Fruit fly (Drosophila melanogaster): ENCODE measurements around the gene Cipc.

Cipc gene

DNA sequence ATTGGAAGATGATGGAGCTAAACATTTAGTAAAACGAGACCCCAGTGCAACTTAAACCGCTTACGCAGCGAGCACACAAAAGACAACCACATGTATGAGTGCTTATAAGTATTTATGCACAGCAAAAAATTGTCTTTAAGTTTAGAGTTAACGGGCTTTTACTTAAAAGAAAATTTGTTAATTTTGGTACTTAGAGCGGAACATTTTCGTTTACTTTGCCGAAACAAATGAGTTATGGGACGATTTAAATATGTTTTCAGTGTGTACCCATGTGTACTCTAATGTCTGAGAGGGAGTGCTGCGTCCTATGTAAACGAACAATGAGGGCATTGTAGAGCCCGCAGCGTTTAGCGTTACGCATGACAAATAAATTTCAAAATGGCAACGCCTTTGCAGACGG is 15.1 kb downstream of the Cipc start (continued):
- TF ChIP-seq ss (GFP tag; optimal IDR thresholded peaks at IDR 0.05) = no peak
- no peak for TF ChIP-seq fd59A (GFP tag; optimal IDR thresholded peaks at IDR 0.05)
- TF ChIP-seq Gug (GFP tag; IDR thresholded peaks at IDR 0.05) = no peak
- TF ChIP-seq lz (GFP tag; optimal IDR thresholded peaks at IDR 0.05) = peak; percentile 51
- peak; percentile 18 for TF ChIP-seq vri (GFP tag; optimal IDR thresholded peaks at IDR 0.05)
- TF ChIP-seq cyc (GFP tag; optimal IDR thresholded peaks at IDR 0.05) = peak; percentile 40
- TF ChIP-seq CG6163 (GFP tag; IDR thresholded peaks at IDR 0.05) = no peak

- TF ChIP-seq CG31627 (GFP tag; optimal IDR thresholded peaks at IDR 0.05) = no peak
- no peak for TF ChIP-seq Met (GFP tag; optimal IDR thresholded peaks at IDR 0.05)
- TF ChIP-seq Smox (GFP tag; optimal IDR thresholded peaks at IDR 0.05) = no peak
- no peak for TF ChIP-seq Hr4 (GFP tag; optimal IDR thresholded peaks at IDR 0.05)
- TF ChIP-seq CG6854 (GFP tag; optimal IDR thresholded peaks at IDR 0.05) = no peak
- no peak for TF ChIP-seq vri (GFP tag; optimal IDR thresholded peaks at IDR 0.05)
- no peak for TF ChIP-seq Eip75B (GFP tag; optimal IDR thresholded peaks at IDR 0.05)
These were observed 16.2 kb downstream of the Cipc start for dm6 chr3R:26122896-26123295.

DNA sequence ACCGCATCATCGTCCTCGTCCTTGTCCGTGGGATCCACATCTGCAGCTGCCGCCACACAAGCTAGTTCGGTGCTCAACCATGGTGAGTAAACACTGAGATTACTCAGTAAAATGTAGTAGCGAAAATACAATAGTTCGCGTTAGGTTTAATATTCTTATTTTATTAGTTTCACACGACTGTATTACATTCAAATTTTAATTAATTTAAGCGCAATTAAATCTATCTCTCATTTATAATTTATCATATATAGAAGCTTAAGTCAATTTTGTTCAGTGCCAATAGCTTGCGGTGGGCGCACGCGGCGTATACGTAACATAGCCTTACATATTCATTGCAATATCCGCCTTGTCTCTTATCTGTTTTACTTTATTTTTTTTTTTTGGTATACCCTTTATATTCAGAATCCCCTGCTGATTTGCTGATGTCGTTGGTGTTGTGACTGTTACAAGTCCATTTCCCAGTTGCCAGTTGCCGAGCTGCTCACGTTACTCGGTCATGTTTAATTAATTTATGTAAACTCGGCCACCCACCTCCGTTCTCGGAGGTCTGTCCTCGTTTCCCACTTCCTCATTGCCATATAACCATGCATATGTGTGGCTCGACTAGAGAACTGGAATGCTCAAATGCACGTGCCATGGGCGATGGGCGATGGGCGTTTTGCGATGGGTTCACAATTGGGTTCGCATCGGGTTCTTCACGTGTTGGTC is 18.1 kb downstream of the Cipc start:
- no peak for TF ChIP-seq fkh (GFP tag; optimal IDR thresholded peaks at IDR 0.05)
- peak; percentile 64 for TF ChIP-seq svp (GFP tag)
- peak; percentile 56 for TF ChIP-seq Eip78C (GFP tag)
- TF ChIP-seq topi (GFP tag; optimal IDR thresholded peaks at IDR 0.05) = no peak
- TF ChIP-seq Gug (GFP tag; IDR thresholded peaks at IDR 0.05) = 0 out of 2 replicates have a peak, but pooled peaks have one; percentile 34
- TF ChIP-seq Hr4 (GFP tag; optimal IDR thresholded peaks at IDR 0.05) = peak; percentile 56
- TF ChIP-seq CG34406 (GFP tag; optimal IDR thresholded peaks at IDR 0.05) = peak; percentile 1
- TF ChIP-seq CG6792 (GFP tag; optimal IDR thresholded peaks at IDR 0.05) = peak; percentile 16
- peak; percentile 62; the same call in 2 of the 3 replicates for TF ChIP-seq CG8119 (GFP tag; IDR thresholded peaks at IDR 0.05)
- TF ChIP-seq CG9139 (GFP tag; optimal IDR thresholded peaks at IDR 0.05) = no peak
- TF ChIP-seq cyc (GFP tag; optimal IDR thresholded peaks at IDR 0.05) = no peak
- no peak for TF ChIP-seq CG7368 (GFP tag; optimal IDR thresholded peaks at IDR 0.05)
- TF ChIP-seq CG32006 (GFP tag; optimal IDR thresholded peaks at IDR 0.05) = peak; percentile 43
- TF ChIP-seq achi (GFP tag; optimal IDR thresholded peaks at IDR 0.05) = peak; percentile 40
- no peak for TF ChIP-seq CG10669 (GFP tag; optimal IDR thresholded peaks at IDR 0.05)
- no peak for TF ChIP-seq CG11294 (GFP tag; IDR thresholded peaks at IDR 0.05)
- no peak for TF ChIP-seq salr (GFP tag; optimal IDR thresholded peaks at IDR 0.05)
- TF ChIP-seq CG6163 (GFP tag; IDR thresholded peaks at IDR 0.05) = peak; percentile 59; the same call in 1 of the 3 replicates
- peak; percentile 3 for TF ChIP-seq Met (GFP tag; optimal IDR thresholded peaks at IDR 0.05)
- TF ChIP-seq Blimp-1 (GFP tag; optimal IDR thresholded peaks at IDR 0.05) = no peak
- no peak for TF ChIP-seq Smox (GFP tag; optimal IDR thresholded peaks at IDR 0.05)
- peak; percentile 1 for TF ChIP-seq CG6276 (GFP tag; optimal IDR thresholded peaks at IDR 0.05)
- peak; percentile 45 for TF ChIP-seq pdm3 (GFP tag; optimal IDR thresholded peaks at IDR 0.05)
- TF ChIP-seq CG8632 (GFP tag; optimal IDR thresholded peaks at IDR 0.05) = no peak
- TF ChIP-seq Lpt (GFP tag; optimal IDR thresholded peaks at IDR 0.05) = no peak
- no peak for TF ChIP-seq CG6808 (GFP tag; optimal IDR thresholded peaks at IDR 0.05)
- peak; percentile 15 for TF ChIP-seq OdsH (GFP tag; optimal IDR thresholded peaks at IDR 0.05)
- TF ChIP-seq CG10631 (GFP tag; optimal IDR thresholded peaks at IDR 0.05) = peak; percentile 19
- no peak for TF ChIP-seq CG8319 (GFP tag; optimal IDR thresholded peaks at IDR 0.05)
- TF ChIP-seq CG15336 (GFP tag; IDR thresholded peaks at IDR 0.05) = peak; percentile 56
- peak; percentile 54; the same call in 2 of the 3 replicates for TF ChIP-seq eg (GFP tag; IDR thresholded peaks at IDR 0.05)
- TF ChIP-seq Hr39 (GFP tag; optimal IDR thresholded peaks at IDR 0.05) = no peak
- peak; percentile 25 for TF ChIP-seq Ets96B (tag; optimal IDR thresholded peaks at IDR 0.05)
- no peak for TF ChIP-seq Sox14 (GFP tag; optimal IDR thresholded peaks at IDR 0.05)
- TF ChIP-seq CG16779 (tag; optimal IDR thresholded peaks at IDR 0.05) = no peak
- TF ChIP-seq CG11902 (GFP tag; optimal IDR thresholded peaks at IDR 0.05) = no peak
- TF ChIP-seq CG3919 (GFP tag; optimal IDR thresholded peaks at IDR 0.05) = no peak
- TF ChIP-seq vri (GFP tag; optimal IDR thresholded peaks at IDR 0.05) = no peak
